Worm (Caenorhabditis elegans): ENCODE results near the gene hot-8.

- TF ChIP-seq nhr-77 (tag; optimal IDR thresholded peaks at IDR 0.05), result no peak
- no peak for TF ChIP-seq aly-2 (tag; optimal IDR thresholded peaks at IDR 0.05)
- TF ChIP-seq snpc-4 (tag; optimal IDR thresholded peaks at IDR 0.05), result no peak
- no peak for TF ChIP-seq fkh-4 (tag; optimal IDR thresholded peaks at IDR 0.05; ENCODE audit: borderline replicate concordance)
- TF ChIP-seq sptf-1 (tag; optimal IDR thresholded peaks at IDR 0.05), result no peak
- TF ChIP-seq nhr-76 (tag; optimal IDR thresholded peaks at IDR 0.05), result no peak
- no peak for TF ChIP-seq pag-3 (tag; optimal IDR thresholded peaks at IDR 0.05; ENCODE audit: borderline replicate concordance, insufficient read depth)
- TF ChIP-seq sup-37 (GFP tag; optimal IDR thresholded peaks at IDR 0.05), result no peak
- TF ChIP-seq egl-13 (tag; optimal IDR thresholded peaks at IDR 0.05), result no peak
- TF ChIP-seq unc-86 (tag; optimal IDR thresholded peaks at IDR 0.05), result no peak
- TF ChIP-seq dsc-1 (tag; optimal IDR thresholded peaks at IDR 0.05), result no peak
- TF ChIP-seq sox-4 (tag; optimal IDR thresholded peaks at IDR 0.05), result no peak
- no peak for TF ChIP-seq dpl-1 (GFP tag; optimal IDR thresholded peaks at IDR 0.05)
- TF ChIP-seq fos-1 (tag; optimal IDR thresholded peaks at IDR 0.05), result no peak
Measured at ce11 chrX:1218457-1218856, 38.4 kb downstream of the hot-8 start.

Data from whole organism, L1 larva.